Fruit fly (Drosophila melanogaster): ENCODE data around the gene CG14562.

CG14562 gene

dm6 chr3L:21941615-21942259 is at the start of gene CG14562, which contains the start of gene PolH:
TSS of gene CG14562 (plus strand) at chr3L:21942221.
TSS of gene PolH (minus strand) at chr3L:21941812.
- TF ChIP-seq CG17801 (GFP tag; optimal IDR thresholded peaks at IDR 0.05; ENCODE audit: partially characterized antibody), result no peak

dm6 chr3L:21892699-21893098 is 49.3 kb upstream of the CG14562 start:
- no peak for TF ChIP-seq CG17801 (GFP tag; optimal IDR thresholded peaks at IDR 0.05; ENCODE audit: partially characterized antibody)

dm6 chr3L:21893697-21894099 is 48.3 kb upstream of the CG14562 start:
- no peak for TF ChIP-seq CG17801 (GFP tag; optimal IDR thresholded peaks at IDR 0.05; ENCODE audit: partially characterized antibody)

- TF ChIP-seq CG17801 (GFP tag; optimal IDR thresholded peaks at IDR 0.05; ENCODE audit: partially characterized antibody), result no peak
These were observed 47.9 kb upstream of the CG14562 start for dm6 chr3L:21894100-21894499.

dm6 chr3L:21894774-21895173 is 47.2 kb upstream of the CG14562 start:
- TF ChIP-seq CG17801 (GFP tag; optimal IDR thresholded peaks at IDR 0.05; ENCODE audit: partially characterized antibody), result no peak

dm6 chr3L:21896217-21896616 is 45.8 kb upstream of the CG14562 start:
- TF ChIP-seq CG17801 (GFP tag; optimal IDR thresholded peaks at IDR 0.05; ENCODE audit: partially characterized antibody), result no peak

dm6 chr3L:21899488-21899887 is 42.5 kb upstream of the CG14562 start:
- no peak for TF ChIP-seq CG17801 (GFP tag; optimal IDR thresholded peaks at IDR 0.05; ENCODE audit: partially characterized antibody)

dm6 chr3L:21908860-21909259 is 33.2 kb upstream of the CG14562 start:
- TF ChIP-seq CG17801 (GFP tag; optimal IDR thresholded peaks at IDR 0.05; ENCODE audit: partially characterized antibody), result no peak

dm6 chr3L:21918605-21919004 is 23.4 kb upstream of the CG14562 start:
- TF ChIP-seq CG17801 (GFP tag; optimal IDR thresholded peaks at IDR 0.05; ENCODE audit: partially characterized antibody), result no peak

dm6 chr3L:21930179-21930578 is 11.8 kb upstream of the CG14562 start:
- TF ChIP-seq CG17801 (GFP tag; optimal IDR thresholded peaks at IDR 0.05; ENCODE audit: partially characterized antibody), result no peak

- TF ChIP-seq CG17801 (GFP tag; optimal IDR thresholded peaks at IDR 0.05; ENCODE audit: partially characterized antibody), result no peak
These were observed 7.6 kb upstream of the CG14562 start, which contains the start of gene SLC22A for dm6 chr3L:21934462-21934861. TSS of gene SLC22A (plus strand) at chr3L:21934704.

dm6 chr3L:21936152-21936551 is 5.9 kb upstream of the CG14562 start:
- TF ChIP-seq CG17801 (GFP tag; optimal IDR thresholded peaks at IDR 0.05; ENCODE audit: partially characterized antibody), result no peak

dm6 chr3L:21953028-21954016 is 11.3 kb downstream of the CG14562 start:
- TF ChIP-seq CG17801 (GFP tag; optimal IDR thresholded peaks at IDR 0.05; ENCODE audit: partially characterized antibody), result no peak

dm6 chr3L:21954474-21955321 is 12.7 kb downstream of the CG14562 start, which contains the start of gene CG7458:
TSS of gene CG7458 (plus strand) at chr3L:21955110.
- no peak for TF ChIP-seq CG17801 (GFP tag; optimal IDR thresholded peaks at IDR 0.05; ENCODE audit: partially characterized antibody)
